Worm (Caenorhabditis elegans) whole organism, mixed stage, embryonic: ENCODE data around the gene lin-15B.

Experiments
- M03D4.4 ChIP-seq: sonication (generic microtip); optimal IDR thresholded peaks from 2 replicates; lab custom pipeline; 2017; ENCODE audit warnings: mild to moderate bottlenecking, missing genetic modification characterization, missing compliant biosample characterization
- bed-3 ChIP-seq: fragments of 200-800 bp; sonication (Bioruptor generic); optimal IDR thresholded peaks from 3 replicates; lab custom pipeline; 2018; ENCODE audit warnings: mild to moderate bottlenecking, missing genetic modification characterization, moderate library complexity, missing compliant biosample characterization
- blmp-1 ChIP-seq: fragments of 150-350 bp; optimal IDR thresholded peaks from 2 replicates; lab custom pipeline; 2014; ENCODE audit warnings: missing biosample characterization, missing genetic modification characterization
- ceh-39 ChIP-seq: fragments of 150-350 bp; optimal IDR thresholded peaks from 2 replicates; lab custom pipeline; 2014; ENCODE audit warnings: missing biosample characterization, missing genetic modification characterization
- ceh-43 ChIP-seq: fragments of 200-800 bp; sonication (Bioruptor generic); optimal IDR thresholded peaks from 2 replicates; lab custom pipeline; 2018; ENCODE audit warnings: mild to moderate bottlenecking, missing genetic modification characterization, moderate library complexity, missing compliant biosample characterization
- ceh-83 ChIP-seq: fragments of 200-800 bp; sonication (Bioruptor generic); optimal IDR thresholded peaks from 2 replicates; lab custom pipeline; 2018; ENCODE audit warnings: mild to moderate bottlenecking, missing genetic modification characterization, missing compliant biosample characterization
- ces-1 ChIP-seq: fragments of 150-350 bp; optimal IDR thresholded peaks from 2 replicates; lab custom pipeline; 2014; ENCODE audit warnings: missing biosample characterization, missing genetic modification reagents, missing genetic modification characterization
- cnd-1 ChIP-seq: fragments of 200-800 bp; sonication (Bioruptor generic); optimal IDR thresholded peaks from 2 replicates; lab custom pipeline; 2018; ENCODE audit warnings: mild to moderate bottlenecking, missing genetic modification characterization, missing compliant biosample characterization
- elt-1 ChIP-seq: sonication (generic microtip); optimal IDR thresholded peaks from 2 replicates; lab custom pipeline; 2017; ENCODE audit warnings: missing genetic modification characterization, mild to moderate bottlenecking, missing compliant biosample characterization, antibody characterized with exemption, moderate library complexity, borderline replicate concordance; ENCODE audit not compliant: insufficient read depth
- elt-3 ChIP-seq: fragments of 150-350 bp; optimal IDR thresholded peaks from 2 replicates; lab custom pipeline; 2014; ENCODE audit warnings: missing biosample characterization, missing genetic modification characterization
- ham-2 ChIP-seq: fragments of 200-800 bp; sonication (Bioruptor generic); optimal IDR thresholded peaks from 2 replicates; lab custom pipeline; 2018; ENCODE audit warnings: mild to moderate bottlenecking, missing genetic modification characterization, missing compliant biosample characterization
- hlh-1 ChIP-seq: fragments of 150-350 bp; optimal IDR thresholded peaks from 2 replicates; lab custom pipeline; 2014; ENCODE audit warnings: missing biosample characterization, missing genetic modification reagents, missing genetic modification characterization
- lin-13 ChIP-seq: fragments of 150-350 bp; optimal IDR thresholded peaks from 2 replicates; lab custom pipeline; 2014; ENCODE audit warnings: missing biosample characterization, missing genetic modification characterization
- lin-32 ChIP-seq: fragments of 200-800 bp; sonication (Bioruptor generic); optimal IDR thresholded peaks from 2 replicates; lab custom pipeline; 2018; ENCODE audit warnings: mild to moderate bottlenecking, missing genetic modification characterization, missing compliant biosample characterization
- lsy-2 ChIP-seq: fragments of 150-350 bp; optimal IDR thresholded peaks from 2 replicates; lab custom pipeline; 2014; ENCODE audit warnings: missing biosample characterization, missing genetic modification characterization
- mls-2 ChIP-seq: sonication (generic microtip); optimal IDR thresholded peaks from 2 replicates; lab custom pipeline; 2016; ENCODE audit warnings: mild to moderate bottlenecking, missing genetic modification characterization, moderate library complexity, missing compliant biosample characterization
- nhr-12 ChIP-seq: fragments of 150-350 bp; optimal IDR thresholded peaks from 2 replicates; lab custom pipeline; 2014; ENCODE audit warnings: missing biosample characterization, missing genetic modification characterization
- nhr-2 ChIP-seq: fragments of 150-350 bp; optimal IDR thresholded peaks from 2 replicates; lab custom pipeline; 2014; ENCODE audit warnings: missing biosample characterization, missing genetic modification characterization
- nhr-28 ChIP-seq: fragments of 150-350 bp; optimal IDR thresholded peaks from 2 replicates; lab custom pipeline; 2014; ENCODE audit warnings: missing biosample characterization, missing genetic modification characterization
- nhr-76 ChIP-seq: sonication (generic microtip); optimal IDR thresholded peaks from 2 replicates; lab custom pipeline; 2017; ENCODE audit warnings: missing biosample characterization, missing genetic modification characterization
- pha-4 ChIP-seq: fragments of 150-350 bp; optimal IDR thresholded peaks from 2 replicates; lab custom pipeline; 2018; ENCODE audit warnings: missing biosample characterization, missing genetic modification reagents, missing genetic modification characterization
- sem-2 ChIP-seq: fragments of 200-800 bp; sonication (Bioruptor generic); optimal IDR thresholded peaks from 2 replicates; lab custom pipeline; 2018; ENCODE audit warnings: mild to moderate bottlenecking, missing genetic modification characterization, missing compliant biosample characterization
- sptf-1 ChIP-seq: sonication (generic microtip); optimal IDR thresholded peaks from 2 replicates; lab custom pipeline; 2017; ENCODE audit warnings: mild to moderate bottlenecking, missing genetic modification characterization, moderate library complexity, missing compliant biosample characterization
- tbx-8 ChIP-seq: fragments of 200-800 bp; sonication (Bioruptor generic); optimal IDR thresholded peaks from 2 replicates; lab custom pipeline; 2018; ENCODE audit warnings: mild to moderate bottlenecking, missing genetic modification characterization, moderate library complexity, missing compliant biosample characterization
- unc-120 ChIP-seq: sonication (generic microtip); optimal IDR thresholded peaks from 2 replicates; lab custom pipeline; 2017; ENCODE audit warnings: missing genetic modification characterization, missing compliant biosample characterization; ENCODE audit not compliant: poor library complexity, severe bottlenecking
- unc-39 ChIP-seq: fragments of 150-350 bp; optimal IDR thresholded peaks from 2 replicates; lab custom pipeline; 2014; ENCODE audit warnings: missing biosample characterization, missing genetic modification characterization
- unc-62 ChIP-seq: fragments of 150-350 bp; optimal IDR thresholded peaks from 2 replicates; lab custom pipeline; 2014; ENCODE audit warnings: missing biosample characterization, missing genetic modification reagents, missing genetic modification characterization
- zip-8 ChIP-seq: fragments of 150-350 bp; optimal IDR thresholded peaks from 2 replicates; lab custom pipeline; 2014; ENCODE audit warnings: missing biosample characterization, missing genetic modification characterization
- ztf-11 ChIP-seq: fragments of 150-350 bp; optimal IDR thresholded peaks from 2 replicates; lab custom pipeline; 2014; ENCODE audit warnings: missing biosample characterization, missing genetic modification characterization

lin-15B gene

ce11 chrX:15725566-15726173 is at the start of gene lin-15B:
Gene lin-15B (plus strand): TSS chrX:15726123.
- TF ChIP-seq M03D4.4 (tag; lab: Kevin White, UChicago), result no peak
- no peak for TF ChIP-seq ceh-83

- no peak for TF ChIP-seq ceh-39 (tag; lab: Kevin White, UChicago)
- TF ChIP-seq tbx-8 (GFP tag; lab: Kevin White, UChicago), result no peak
Measured at ce11 chrX:15681393-15681792, 44.5 kb upstream of the lin-15B start, which contains the start of gene gpn-1. Gene gpn-1 (plus strand): TSS chrX:15681693.

ce11 chrX:15689244-15689643 is 36.7 kb upstream of the lin-15B start, which contains the start of gene C03H12.1:
Gene C03H12.1 (plus strand): TSS chrX:15689449.
- no peak for TF ChIP-seq lsy-2 (tag; lab: Kevin White, UChicago)
- TF ChIP-seq lin-13 (tag; lab: Kevin White, UChicago), result no peak
- TF ChIP-seq lin-32 (GFP tag; lab: Kevin White, UChicago), result no peak
- no peak for TF ChIP-seq nhr-28 (tag; lab: Kevin White, UChicago)
- TF ChIP-seq blmp-1, result no peak

ce11 chrX:15693466-15693865 is 32.5 kb upstream of the lin-15B start:
- TF ChIP-seq nhr-76 (tag; lab: Kevin White, UChicago), result no peak
- no peak for TF ChIP-seq unc-39 (tag; lab: Kevin White, UChicago)
- TF ChIP-seq sptf-1 (tag; lab: Kevin White, UChicago), result no peak
- TF ChIP-seq lin-32 (GFP tag; lab: Kevin White, UChicago), result no peak
- no peak for TF ChIP-seq blmp-1

DNA sequence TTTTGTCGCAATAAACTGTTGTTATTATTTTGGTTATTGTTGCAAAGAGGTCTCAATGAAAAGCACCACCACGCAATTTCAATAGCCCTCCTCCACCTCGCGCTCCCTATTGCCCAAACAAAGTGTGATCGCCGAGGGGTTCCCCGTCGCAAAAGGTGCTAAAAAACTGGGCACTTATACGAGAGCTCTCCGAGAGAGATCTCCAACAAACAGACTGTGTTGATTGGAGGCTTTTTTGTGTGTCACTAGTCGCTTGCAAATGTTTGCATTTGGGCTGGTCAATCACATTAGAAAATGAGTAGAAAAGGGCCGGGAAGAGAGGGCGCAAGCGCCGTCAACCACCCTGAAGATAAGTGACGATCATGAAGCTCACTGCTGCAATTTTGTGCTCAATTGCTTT is 29.5 kb upstream of the lin-15B start, which contains the start of gene ZK662.2:
Gene ZK662.2 (plus strand): TSS at position 301 of the 400 bp plus-strand sequence.
- TF ChIP-seq lsy-2 (tag; lab: Kevin White, UChicago), result no peak
- no peak for TF ChIP-seq ham-2 (GFP tag; lab: Kevin White, UChicago)
- TF ChIP-seq nhr-28 (tag; lab: Kevin White, UChicago), result no peak
- no peak for TF ChIP-seq ceh-39 (tag; lab: Kevin White, UChicago)
- no peak for TF ChIP-seq elt-3 (tag; lab: Kevin White, UChicago)
- TF ChIP-seq unc-120, result no peak
- TF ChIP-seq mls-2 (tag; lab: Kevin White, UChicago), result no peak
- no peak for TF ChIP-seq unc-62
- no peak for TF ChIP-seq nhr-2 (tag; lab: Kevin White, UChicago)
- TF ChIP-seq blmp-1, result no peak
- TF ChIP-seq M03D4.4 (tag; lab: Kevin White, UChicago), result no peak
- TF ChIP-seq cnd-1 (tag; lab: Kevin White, UChicago), result no peak
- no peak for TF ChIP-seq sem-2 (GFP tag; lab: Kevin White, UChicago)
- no peak for TF ChIP-seq ztf-11 (tag; lab: Kevin White, UChicago)
- TF ChIP-seq lin-32 (GFP tag; lab: Kevin White, UChicago), result no peak
- no peak for TF ChIP-seq pha-4 (tag; lab: Kevin White, UChicago)

ce11 chrX:15700220-15700619 is 25.7 kb upstream of the lin-15B start:
- TF ChIP-seq zip-8 (tag; lab: Kevin White, UChicago) (no peak), hlh-1 (tag; lab: Kevin White, UChicago) (no peak), bed-3 (GFP tag; lab: Kevin White, UChicago) (no peak), ceh-43 (GFP tag; lab: Kevin White, UChicago) (no peak), ceh-39 (tag; lab: Kevin White, UChicago) (no peak), unc-62 (no peak), pha-4 (tag; lab: Kevin White, UChicago) (no peak), ham-2 (GFP tag; lab: Kevin White, UChicago) (no peak), ces-1 (no peak), lsy-2 (tag; lab: Kevin White, UChicago) (no peak), nhr-2 (tag; lab: Kevin White, UChicago) (no peak), nhr-12 (tag; lab: Kevin White, UChicago) (no peak), ztf-11 (tag; lab: Kevin White, UChicago) (no peak), elt-1 (tag; lab: Kevin White, UChicago) (no peak), sptf-1 (tag; lab: Kevin White, UChicago) (no peak)
